Fruit fly (Drosophila melanogaster): ENCODE measurements around the gene CG11294.

CG11294 gene

DNA sequence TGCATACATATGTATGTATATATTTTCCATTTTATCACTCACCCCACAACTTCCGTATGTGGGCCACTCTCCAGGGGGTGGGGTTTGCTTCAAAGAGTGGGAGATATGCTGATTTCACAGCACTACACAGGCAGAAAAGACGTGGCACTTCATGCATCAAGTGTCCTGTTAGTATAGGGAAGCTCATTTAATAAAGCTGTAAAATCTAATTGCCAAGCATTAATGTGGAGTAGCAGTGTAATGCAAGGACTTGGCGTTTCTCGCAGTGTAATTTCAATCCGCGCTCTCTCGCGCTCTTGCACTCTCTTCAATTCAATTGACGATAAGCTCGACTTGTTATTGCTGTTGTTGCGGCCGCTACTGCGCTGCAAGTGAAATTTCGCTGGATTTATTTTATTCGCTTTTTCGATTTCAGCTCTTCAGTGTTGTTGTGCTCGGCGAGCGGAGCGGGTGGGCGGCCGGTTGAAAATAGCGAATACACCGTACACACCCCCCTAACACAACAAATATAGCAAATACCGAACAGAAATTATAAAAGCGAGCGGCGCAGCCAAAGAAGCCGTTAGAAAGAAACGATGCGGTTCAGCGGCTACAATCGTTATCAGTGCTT lies 15.9 kb upstream of the CG11294 start, which contains the start of gene Hexo2:
TSS of gene Hexo2 (plus strand) at position 419 of the 610 bp plus-strand sequence.
- TF ChIP-seq psq (optimal IDR thresholded peaks at IDR 0.05) (no peak), h (optimal IDR thresholded peaks at IDR 0.05) (no peak), ttk (optimal IDR thresholded peaks at IDR 0.05) (no peak), Myc (optimal IDR thresholded peaks at IDR 0.05) (no peak), insv (optimal IDR thresholded peaks at IDR 0.05) (no peak), Sin3A (optimal IDR thresholded peaks at IDR 0.05) (no peak)

dm6 chrX:8696106-8696595 lies 2.7 kb upstream of the CG11294 start:
- no peak for TF ChIP-seq insv (optimal IDR thresholded peaks at IDR 0.05)
- TF ChIP-seq ttk (optimal IDR thresholded peaks at IDR 0.05) = no peak
- TF ChIP-seq Myc (optimal IDR thresholded peaks at IDR 0.05) = no peak
- TF ChIP-seq psq (optimal IDR thresholded peaks at IDR 0.05) = no peak
- no peak for TF ChIP-seq Sin3A (optimal IDR thresholded peaks at IDR 0.05)
- TF ChIP-seq h (optimal IDR thresholded peaks at IDR 0.05) = no peak

DNA sequence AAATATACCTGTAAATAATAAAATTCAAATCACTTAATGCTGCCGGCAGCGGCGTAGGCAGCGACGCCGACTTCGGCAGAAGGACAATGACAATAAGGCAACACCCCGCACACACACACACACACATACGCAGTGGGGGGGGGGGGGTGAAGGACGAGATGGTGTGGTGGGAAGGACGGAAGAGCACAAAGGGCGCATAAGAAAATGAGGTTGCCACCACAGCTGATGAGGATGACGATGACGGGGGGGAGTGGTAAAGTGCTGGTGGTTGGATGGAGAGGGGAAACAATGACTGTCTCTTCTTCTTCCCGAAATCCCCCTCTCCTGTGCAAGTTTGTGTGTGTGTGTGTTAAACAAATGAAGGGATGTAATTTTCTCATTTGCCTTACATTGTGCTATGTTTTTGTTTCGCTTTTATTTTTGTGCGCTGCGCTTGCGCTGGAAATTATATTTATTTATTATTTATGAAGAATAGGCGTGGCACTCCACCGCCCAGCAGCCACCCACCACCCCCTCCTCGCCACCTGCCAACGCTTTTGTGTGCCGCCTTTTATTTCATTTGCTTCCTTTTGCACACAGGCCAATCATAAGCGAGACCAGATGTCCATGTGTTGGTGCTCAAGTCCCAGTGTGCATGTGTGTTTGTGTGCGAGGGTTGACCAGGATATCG lies 1.5 kb upstream of the CG11294 start:
- TF ChIP-seq psq (optimal IDR thresholded peaks at IDR 0.05) (no peak), ttk (optimal IDR thresholded peaks at IDR 0.05) (no peak), h (optimal IDR thresholded peaks at IDR 0.05) (no peak), insv (optimal IDR thresholded peaks at IDR 0.05) (no peak), Myc (optimal IDR thresholded peaks at IDR 0.05) (no peak), Sin3A (optimal IDR thresholded peaks at IDR 0.05) (no peak)

DNA sequence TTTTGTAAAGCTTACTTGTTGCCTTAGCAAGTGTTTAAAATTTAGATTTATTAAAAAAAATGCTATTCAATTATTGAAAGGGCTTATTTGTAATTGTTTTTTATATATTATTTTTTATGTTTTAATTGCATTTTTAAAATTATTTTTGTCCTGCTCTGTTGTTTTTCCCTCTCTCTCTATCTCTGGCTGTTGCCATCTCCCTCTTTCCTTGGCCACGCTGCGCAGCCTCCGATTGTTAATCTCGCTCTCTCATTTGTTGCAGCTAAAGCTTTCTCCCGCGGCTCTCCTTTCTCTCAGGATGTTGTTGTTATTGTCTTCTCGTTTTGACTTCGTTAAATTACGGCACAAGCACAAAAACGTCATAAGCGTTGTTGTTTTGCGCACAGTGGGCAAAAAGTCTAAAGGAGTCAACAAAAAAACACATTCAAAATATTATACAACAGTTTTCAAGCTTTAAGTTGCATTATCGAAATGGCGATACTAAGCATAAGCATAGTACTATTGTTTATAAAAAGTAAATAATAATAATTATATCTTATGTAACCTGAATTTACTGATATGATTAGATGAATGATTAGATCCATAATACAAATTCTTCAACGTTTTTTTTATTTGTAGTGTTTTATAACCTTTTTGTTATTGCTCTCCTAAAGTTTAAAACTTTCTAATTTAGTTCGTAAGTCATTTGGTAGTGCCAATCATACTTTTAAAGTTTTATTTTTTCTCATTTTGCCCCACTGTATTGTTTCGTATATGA lies 824 bp upstream of the CG11294 start:
- TF ChIP-seq ttk (optimal IDR thresholded peaks at IDR 0.05) = no peak
- TF ChIP-seq h (optimal IDR thresholded peaks at IDR 0.05) = no peak
- TF ChIP-seq Myc (optimal IDR thresholded peaks at IDR 0.05) = no peak
- no peak for TF ChIP-seq Sin3A (optimal IDR thresholded peaks at IDR 0.05)
- no peak for TF ChIP-seq insv (optimal IDR thresholded peaks at IDR 0.05)

DNA sequence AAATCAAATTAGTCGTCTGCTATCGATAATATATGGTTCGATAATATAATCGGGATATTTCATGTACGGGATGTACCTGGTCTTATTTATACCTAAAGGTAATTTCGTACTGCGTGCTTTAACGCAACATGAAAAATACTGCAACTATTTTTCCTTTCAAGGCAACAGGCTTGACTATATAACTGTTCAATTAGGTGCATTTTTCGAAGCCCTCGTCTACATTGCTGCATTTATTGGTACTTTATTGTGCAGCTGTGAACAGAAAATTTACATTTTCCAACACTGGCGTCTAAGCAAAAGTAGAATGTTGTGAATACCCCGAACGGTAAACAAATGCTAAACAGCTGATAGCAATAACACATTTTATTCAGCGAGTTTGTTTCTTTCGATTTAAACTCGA lies 3.4 kb downstream of the CG11294 start, which contains the start of the genes Ppt1 and Ogg1:
TSS of gene Ppt1 (minus strand) at position 225 of the 400 bp plus-strand sequence.
TSS of gene Ogg1 (plus strand) at position 325 of the 400 bp plus-strand sequence.
- TF ChIP-seq h (optimal IDR thresholded peaks at IDR 0.05) = no peak
- no peak for TF ChIP-seq ttk (optimal IDR thresholded peaks at IDR 0.05)
- TF ChIP-seq psq (optimal IDR thresholded peaks at IDR 0.05) = no peak
- TF ChIP-seq insv (optimal IDR thresholded peaks at IDR 0.05) = no peak

dm6 chrX:8685394-8685793 lies 8.0 kb downstream of the CG11294 start:
- TF ChIP-seq Myc (optimal IDR thresholded peaks at IDR 0.05) (no peak), ttk (optimal IDR thresholded peaks at IDR 0.05) (no peak), psq (optimal IDR thresholded peaks at IDR 0.05) (no peak), Sin3A (optimal IDR thresholded peaks at IDR 0.05) (no peak), h (optimal IDR thresholded peaks at IDR 0.05) (no peak), insv (optimal IDR thresholded peaks at IDR 0.05) (no peak)

- TF ChIP-seq Sin3A (optimal IDR thresholded peaks at IDR 0.05) (no peak), Myc (optimal IDR thresholded peaks at IDR 0.05) (no peak), ttk (optimal IDR thresholded peaks at IDR 0.05) (no peak), psq (optimal IDR thresholded peaks at IDR 0.05) (no peak), h (optimal IDR thresholded peaks at IDR 0.05) (no peak), insv (optimal IDR thresholded peaks at IDR 0.05) (no peak)
These were observed 11.4 kb downstream of the CG11294 start for dm6 chrX:8681822-8682632.

DNA sequence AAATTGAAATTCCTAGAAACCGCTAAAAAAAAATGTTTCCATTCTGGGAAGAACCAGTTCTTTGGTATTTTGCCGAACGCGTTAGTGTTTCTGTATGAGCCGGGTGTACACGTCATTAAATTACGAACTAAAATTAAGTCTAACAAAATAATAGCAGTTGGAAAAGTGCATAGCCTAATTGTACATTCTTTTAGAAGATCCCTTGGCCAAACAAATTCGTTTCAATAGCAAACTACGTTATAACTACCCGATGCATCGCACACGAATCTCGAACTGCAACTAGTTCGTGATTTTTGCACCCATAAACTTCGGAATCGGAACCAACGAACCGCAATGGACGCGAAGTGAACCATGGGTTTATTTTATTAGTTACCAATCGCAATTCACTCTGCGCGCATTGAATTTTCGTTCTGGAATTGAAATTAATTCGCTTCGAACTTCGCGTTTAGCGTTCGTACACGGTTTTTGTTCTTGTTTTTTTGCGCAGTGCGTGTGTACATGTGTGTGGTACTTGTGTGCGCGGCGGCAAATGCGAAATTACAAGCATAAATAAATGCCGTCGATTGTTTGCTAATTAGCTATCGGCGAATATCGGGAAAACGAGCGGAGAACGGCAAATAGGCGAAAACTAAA lies 12.1 kb downstream of the CG11294 start, which contains the start of gene CAH3:
TSS of gene CAH3 (plus strand) at position 64 of the 633 bp plus-strand sequence.
- TF ChIP-seq Sin3A (optimal IDR thresholded peaks at IDR 0.05) = no peak
- TF ChIP-seq Myc (optimal IDR thresholded peaks at IDR 0.05) = no peak
- no peak for TF ChIP-seq ttk (optimal IDR thresholded peaks at IDR 0.05)
- TF ChIP-seq h (optimal IDR thresholded peaks at IDR 0.05) = no peak
- no peak for TF ChIP-seq psq (optimal IDR thresholded peaks at IDR 0.05)
- TF ChIP-seq insv (optimal IDR thresholded peaks at IDR 0.05) = no peak

- TF ChIP-seq insv (optimal IDR thresholded peaks at IDR 0.05) = no peak
These were observed 16.0 kb downstream of the CG11294 start for dm6 chrX:8677434-8677833.

DNA sequence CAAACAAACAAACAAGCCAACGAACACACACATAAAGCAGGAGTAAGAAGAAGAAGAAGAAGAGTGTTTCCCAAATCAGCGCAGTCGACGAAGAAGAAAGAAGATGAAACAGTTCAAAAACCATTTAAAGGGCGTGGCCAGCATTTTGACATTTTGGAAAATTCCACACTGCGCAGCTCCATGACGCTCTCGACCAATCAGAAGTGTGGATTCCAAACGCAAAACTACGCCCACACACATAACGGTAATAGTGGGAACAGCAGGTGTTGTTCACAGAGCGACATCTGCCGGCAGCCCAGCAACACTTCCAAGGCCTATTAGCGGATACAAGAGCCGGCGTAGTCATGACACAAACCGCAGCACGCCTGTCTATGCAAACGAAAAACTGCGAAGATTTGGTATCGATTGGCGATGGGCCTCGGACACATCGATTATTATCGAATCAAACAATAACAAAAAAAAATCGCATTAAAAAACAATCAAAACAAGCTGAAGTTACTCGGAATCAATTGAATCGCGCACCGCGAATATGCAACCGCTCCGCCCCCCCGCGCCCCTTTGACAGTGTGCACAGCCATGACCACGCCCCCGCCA lies 16.7 kb downstream of the CG11294 start, which contains the start of gene Rubicon:
TSS of gene Rubicon (plus strand) at position 433 of the 594 bp plus-strand sequence.
- TF ChIP-seq insv (optimal IDR thresholded peaks at IDR 0.05) (no peak), Sin3A (optimal IDR thresholded peaks at IDR 0.05) (no peak), ttk (optimal IDR thresholded peaks at IDR 0.05) (no peak), psq (optimal IDR thresholded peaks at IDR 0.05) (no peak), Myc (optimal IDR thresholded peaks at IDR 0.05) (no peak), h (optimal IDR thresholded peaks at IDR 0.05) (no peak)
